Fruit fly (Drosophila melanogaster) whole organism, prepupa: ENCODE results near the gene Nepl6.
A peak's percentile ranks its signal among the peaks of the same experiment; 100 is the strongest.

Experiments
- CG10669 ChIP-seq: fragments of 200-800 bp; sonication (Bioruptor generic); optimal IDR thresholded peaks from 3 replicates; lab custom pipeline; 2018; ENCODE audit warnings: missing biosample characterization, mild to moderate bottlenecking, missing genetic modification characterization, moderate library complexity
- CG31627 ChIP-seq: fragments of 200-800 bp; sonication (Bioruptor generic); optimal IDR thresholded peaks from 3 replicates; lab custom pipeline; 2016; ENCODE audit warnings: missing biosample characterization, missing genetic modification characterization
- CG32006 ChIP-seq: fragments of 200-800 bp; sonication (Bioruptor generic); optimal IDR thresholded peaks from 3 replicates; lab custom pipeline; 2017; ENCODE audit warnings: missing biosample characterization, mild to moderate bottlenecking, missing genetic modification characterization
- CG4318 ChIP-seq: fragments of 200-800 bp; sonication (Bioruptor generic); optimal IDR thresholded peaks from 3 replicates; lab custom pipeline; 2017; ENCODE audit warnings: missing biosample characterization, mild to moderate bottlenecking, missing genetic modification characterization
- CG6163 ChIP-seq: fragments of 200-800 bp; sonication (Bioruptor generic); IDR thresholded peaks from 3 replicates; pipeline ENCODE4 v1.3.6; 2022; ENCODE audit warnings: missing biosample characterization, missing genetic modification characterization
- CG6276 ChIP-seq: fragments of 200-800 bp; sonication (Bioruptor generic); optimal IDR thresholded peaks from 2 replicates; lab custom pipeline; 2017; ENCODE audit warnings: missing biosample characterization, mild to moderate bottlenecking, missing genetic modification characterization
- CG6808 ChIP-seq: fragments of 200-800 bp; sonication (Bioruptor generic); optimal IDR thresholded peaks from 3 replicates; lab custom pipeline; 2017; ENCODE audit warnings: missing biosample characterization, missing genetic modification characterization, mild to moderate bottlenecking, moderate library complexity, missing genetic modification reagents
- CG6854 ChIP-seq: fragments of 200-800 bp; sonication (Bioruptor generic); optimal IDR thresholded peaks from 2 replicates; lab custom pipeline; 2017; ENCODE audit warnings: missing biosample characterization, mild to moderate bottlenecking, missing genetic modification characterization
- CG7368 ChIP-seq: fragments of 200-800 bp; sonication (Bioruptor generic); optimal IDR thresholded peaks from 3 replicates; lab custom pipeline; 2016; ENCODE audit warnings: missing biosample characterization, missing genetic modification characterization
- CG8119 ChIP-seq: fragments of 200-800 bp; sonication (Bioruptor generic); IDR thresholded peaks from 3 replicates; pipeline ENCODE4 v1.3.6; 2022; ENCODE audit warnings: missing biosample characterization, missing genetic modification characterization
- CG8319 ChIP-seq: fragments of 200-800 bp; sonication (Bioruptor generic); optimal IDR thresholded peaks from 3 replicates; lab custom pipeline; 2016; ENCODE audit warnings: missing biosample characterization, missing genetic modification characterization
- CG8632 ChIP-seq: fragments of 200-800 bp; sonication (Bioruptor generic); optimal IDR thresholded peaks from 3 replicates; lab custom pipeline; 2016; ENCODE audit warnings: missing biosample characterization, missing genetic modification characterization
- CG9139 ChIP-seq: fragments of 200-800 bp; sonication (Bioruptor generic); optimal IDR thresholded peaks from 3 replicates; lab custom pipeline; 2017; ENCODE audit warnings: missing biosample characterization, mild to moderate bottlenecking, missing genetic modification characterization
- Eip75B ChIP-seq: fragments of 200-800 bp; sonication (Bioruptor generic); optimal IDR thresholded peaks from 3 replicates; lab custom pipeline; 2016; ENCODE audit warnings: missing biosample characterization, missing genetic modification characterization
- Eip78C ChIP-seq: fragments of 200-800 bp; sonication (Bioruptor generic); peaks from one replicate; lab custom pipeline; 2016; ENCODE audit warnings: missing biosample characterization, missing genetic modification characterization
- Eip93F ChIP-seq: fragments of 200-800 bp; sonication (Bioruptor generic); optimal IDR thresholded peaks from 2 replicates; lab custom pipeline; 2016; ENCODE audit warnings: missing biosample characterization, mild to moderate bottlenecking, missing genetic modification characterization
- Ets96B ChIP-seq: fragments of 200-800 bp; optimal IDR thresholded peaks from 2 replicates; lab custom pipeline; 2019; ENCODE audit warnings: missing biosample characterization, mild to moderate bottlenecking, missing genetic modification characterization, moderate library complexity
- Hr38 ChIP-seq: sonication (Bioruptor generic); optimal IDR thresholded peaks from 2 replicates; lab custom pipeline; 2016; ENCODE audit warnings: missing biosample characterization, missing genetic modification characterization
- Hr39 ChIP-seq: fragments of 200-800 bp; sonication (Bioruptor generic); optimal IDR thresholded peaks from 2 replicates; lab custom pipeline; 2016; ENCODE audit warnings: missing biosample characterization, missing genetic modification characterization
- Hr4 ChIP-seq: fragments of 200-800 bp; sonication (Bioruptor generic); optimal IDR thresholded peaks from 3 replicates; lab custom pipeline; 2016; ENCODE audit warnings: missing biosample characterization, missing genetic modification characterization
- Lpt ChIP-seq: fragments of 200-800 bp; sonication (Bioruptor generic); optimal IDR thresholded peaks from 3 replicates; lab custom pipeline; 2016; ENCODE audit warnings: missing biosample characterization, missing genetic modification characterization
- Sox102F ChIP-seq: fragments of 200-800 bp; sonication (Bioruptor generic); optimal IDR thresholded peaks from 2 replicates; lab custom pipeline; 2016; ENCODE audit warnings: missing biosample characterization, mild to moderate bottlenecking, missing genetic modification characterization
- Sox14 ChIP-seq: fragments of 200-800 bp; sonication (Bioruptor generic); optimal IDR thresholded peaks from 3 replicates; lab custom pipeline; 2016; ENCODE audit warnings: missing biosample characterization, missing genetic modification characterization
- Sox15 ChIP-seq: fragments of 200-800 bp; sonication (Bioruptor generic); optimal IDR thresholded peaks from 3 replicates; lab custom pipeline; 2016; ENCODE audit warnings: missing biosample characterization, missing genetic modification characterization
- achi ChIP-seq: fragments of 200-800 bp; sonication (Bioruptor generic); optimal IDR thresholded peaks from 3 replicates; lab custom pipeline; 2016; ENCODE audit warnings: missing biosample characterization, missing genetic modification characterization
- acj6 ChIP-seq: fragments of 200-800 bp; sonication (Bioruptor generic); optimal IDR thresholded peaks from 3 replicates; lab custom pipeline; 2016; ENCODE audit warnings: missing biosample characterization, missing genetic modification characterization
- dac ChIP-seq: fragments of 200-800 bp; sonication (Bioruptor generic); optimal IDR thresholded peaks from 2 replicates; lab custom pipeline; 2017; ENCODE audit warnings: missing biosample characterization, mild to moderate bottlenecking, missing genetic modification characterization
- eg ChIP-seq: fragments of 200-800 bp; sonication (Bioruptor generic); IDR thresholded peaks from 3 replicates; pipeline ENCODE4 v1.3.6; 2022; ENCODE audit warnings: missing biosample characterization, missing genetic modification characterization
- esn ChIP-seq: fragments of 200-800 bp; sonication (Bioruptor generic); optimal IDR thresholded peaks from 2 replicates; lab custom pipeline; 2016; ENCODE audit warnings: missing biosample characterization, mild to moderate bottlenecking, missing genetic modification characterization, moderate library complexity
- fd85E ChIP-seq: fragments of 200-800 bp; sonication (Bioruptor generic); optimal IDR thresholded peaks from 3 replicates; lab custom pipeline; 2016; ENCODE audit warnings: missing biosample characterization, missing genetic modification characterization
- net ChIP-seq: fragments of 200-800 bp; sonication (Bioruptor generic); optimal IDR thresholded peaks from 3 replicates; lab custom pipeline; 2016; ENCODE audit warnings: missing biosample characterization, missing genetic modification characterization
- pdm3 ChIP-seq: fragments of 200-800 bp; sonication (Bioruptor generic); optimal IDR thresholded peaks from 3 replicates; lab custom pipeline; 2016; ENCODE audit warnings: missing biosample characterization, missing genetic modification characterization
- spab ChIP-seq: fragments of 200-800 bp; sonication (Bioruptor generic); optimal IDR thresholded peaks from 2 replicates; lab custom pipeline; 2017; ENCODE audit warnings: missing biosample characterization, mild to moderate bottlenecking, missing genetic modification characterization, missing genetic modification reagents
- ss ChIP-seq, 2 experiments: fragments of 200-800 bp; sonication (Bioruptor generic); optimal IDR thresholded peaks; 2 replicates in 1 of 2; 3 replicates in 1 of 2; lab custom pipeline; 2017 to 2018; ENCODE audit warnings: mild to moderate bottlenecking in 2 of 2, missing biosample characterization in 2 of 2, missing genetic modification characterization in 2 of 2, moderate library complexity in 1 of 2
- svp ChIP-seq: fragments of 200-800 bp; sonication (Bioruptor generic); peaks from one replicate; lab custom pipeline; 2016; ENCODE audit warnings: missing biosample characterization, missing genetic modification characterization

The Nepl6 gene

dm6 chr2L:6411089-6411757, 25.9 kb upstream of the Nepl6 start, which contains the start of gene DIP-epsilon:
TSS of gene DIP-epsilon (minus strand) at chr2L:6411326.
- peak; percentile 33 for TF ChIP-seq Eip78C (GFP tag; lab: Kevin White, UChicago)
- peak; percentile 30 for TF ChIP-seq svp (GFP tag; lab: Kevin White, UChicago)
- TF ChIP-seq Eip93F (GFP tag; lab: Kevin White, UChicago): no peak
- 0 out of 3 replicates have a peak, but pooled peaks have one; percentile 35 for TF ChIP-seq eg (GFP tag; lab: Robert Waterston, UW)
- TF ChIP-seq spab: no peak
- TF ChIP-seq Hr4 (GFP tag; lab: Kevin White, UChicago): no peak
- no peak for TF ChIP-seq dac
- TF ChIP-seq CG9139 (GFP tag; lab: Kevin White, UChicago): no peak
- TF ChIP-seq esn (GFP tag; lab: Kevin White, UChicago): no peak
- no peak for TF ChIP-seq Hr38 (GFP tag; lab: Kevin White, UChicago)
- TF ChIP-seq CG32006 (GFP tag; lab: Kevin White, UChicago): no peak
- TF ChIP-seq achi (GFP tag; lab: Kevin White, UChicago): no peak
- TF ChIP-seq CG6808 (GFP tag; lab: Kevin White, UChicago): no peak
- no peak for TF ChIP-seq Ets96B
- TF ChIP-seq fd85E (GFP tag; lab: Kevin White, UChicago): no peak
- TF ChIP-seq CG10669 (GFP tag; lab: Kevin White, UChicago): no peak
- peak; percentile 23 for TF ChIP-seq Eip75B (GFP tag; lab: Kevin White, UChicago)
- TF ChIP-seq CG8319 (GFP tag; lab: Kevin White, UChicago): no peak
- no peak for TF ChIP-seq CG8119 (GFP tag; lab: Robert Waterston, UW)
- TF ChIP-seq Sox14: no peak

- 0 out of 3 replicates have a peak, but pooled peaks have one; percentile 13 for TF ChIP-seq eg (GFP tag; lab: Robert Waterston, UW)
- TF ChIP-seq pdm3: no peak
Measured at dm6 chr2L:6397149-6397548, 11.8 kb upstream of the Nepl6 start, which contains the start of gene CG42369. TSS of gene CG42369 (minus strand) at chr2L:6397249.

- TF ChIP-seq acj6 (GFP tag; lab: Kevin White, UChicago): no peak
- TF ChIP-seq CG31627 (GFP tag; lab: Kevin White, UChicago): no peak
- TF ChIP-seq CG8632 (GFP tag; lab: Kevin White, UChicago): no peak
- TF ChIP-seq Eip93F (GFP tag; lab: Kevin White, UChicago): no peak
- no peak for TF ChIP-seq CG6276 (GFP tag; lab: Kevin White, UChicago)
- no peak for TF ChIP-seq net (GFP tag; lab: Kevin White, UChicago)
- no peak for TF ChIP-seq CG8119 (GFP tag; lab: Robert Waterston, UW)
- TF ChIP-seq achi (GFP tag; lab: Kevin White, UChicago): no peak
- no peak for TF ChIP-seq spab
- TF ChIP-seq Hr39 (GFP tag; lab: Kevin White, UChicago): no peak
Measured at dm6 chr2L:6391469-6391868, 6.2 kb upstream of the Nepl6 start.

DNA sequence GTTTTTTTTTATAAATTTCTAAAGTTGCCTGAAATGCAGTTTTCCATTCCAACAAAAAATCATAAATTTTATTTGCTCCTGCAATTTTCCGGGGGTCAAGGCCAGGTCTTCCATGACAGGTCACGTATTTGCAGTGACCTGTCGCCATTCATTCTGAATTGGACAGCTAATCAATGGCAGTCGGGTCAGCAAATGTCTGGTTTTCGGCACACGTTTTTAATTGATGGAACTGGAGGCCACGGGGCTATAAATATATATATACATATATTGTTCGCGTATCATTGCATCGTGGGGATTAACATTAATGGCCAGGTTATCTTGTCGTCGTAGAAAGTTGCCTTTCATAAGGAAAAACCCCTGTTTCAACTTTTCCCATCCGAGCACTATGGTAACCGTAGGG, 1.8 kb upstream of the Nepl6 start:
- peak; percentile 94 for TF ChIP-seq svp (GFP tag; lab: Kevin White, UChicago)
- TF ChIP-seq pdm3: no peak

DNA sequence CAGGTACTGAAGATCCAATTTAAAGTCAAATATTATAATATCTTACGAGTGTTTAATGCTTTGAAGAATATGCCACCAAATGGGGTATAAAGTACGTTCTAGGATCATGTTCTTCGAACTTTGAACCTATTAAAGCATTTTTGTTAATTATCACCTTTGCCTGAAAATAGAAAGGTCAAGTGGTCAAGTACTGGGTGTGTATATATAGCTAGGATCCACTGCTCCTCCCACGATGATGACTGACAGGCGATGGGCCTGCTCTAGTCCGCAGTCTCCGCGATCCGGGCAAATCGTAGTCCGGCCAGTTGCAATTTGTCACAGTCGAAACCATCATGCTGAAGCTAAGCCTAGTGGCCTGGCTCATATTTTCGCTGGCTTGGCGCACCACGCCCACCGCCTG, 4.3 kb downstream of the Nepl6 start, which contains the start of gene Nepl5:
TSS of gene Nepl5 (plus strand) at position 301 of the 400 bp plus-strand sequence.
- TF ChIP-seq svp (GFP tag; lab: Kevin White, UChicago) (peak; percentile 56), CG4318 (GFP tag; lab: Kevin White, UChicago) (no peak)
- TF ChIP-seq, all 60 proteins: peak for 1

- TF ChIP-seq Hr38 (GFP tag; lab: Kevin White, UChicago) (no peak), Lpt (GFP tag; lab: Kevin White, UChicago) (no peak), CG6276 (GFP tag; lab: Kevin White, UChicago) (no peak), Sox15 (GFP tag; lab: Kevin White, UChicago) (no peak), CG8119 (GFP tag; lab: Robert Waterston, UW) (no peak), Hr4 (GFP tag; lab: Kevin White, UChicago) (no peak), Sox102F (no peak), CG32006 (GFP tag; lab: Kevin White, UChicago) (no peak), svp (GFP tag; lab: Kevin White, UChicago) (peak; percentile 70), Eip78C (GFP tag; lab: Kevin White, UChicago) (peak; percentile 42), Hr39 (GFP tag; lab: Kevin White, UChicago) (peak; percentile 0), CG6163 (0 out of 3 replicates have a peak, but pooled peaks have one; percentile 22), Ets96B (no peak), ss (GFP tag; optimal IDR thresholded peaks at IDR 0.05; lab: Kevin White, UChicago) (no peak), CG7368 (GFP tag; lab: Kevin White, UChicago) (no peak), CG31627 (GFP tag; lab: Kevin White, UChicago) (peak; percentile 3), eg (GFP tag; lab: Robert Waterston, UW) (0 out of 3 replicates have a peak, but pooled peaks have one; percentile 30), CG6854 (GFP tag; lab: Kevin White, UChicago) (no peak)
Measured at dm6 chr2L:6379197-6379596, 6.1 kb downstream of the Nepl6 start.
